Worm (Caenorhabditis elegans) whole organism, L4 larva: ENCODE data around the gene str-83.

Experiments used
- dve-1 ChIP-seq: sonication (generic microtip); optimal IDR thresholded peaks from 2 replicates; lab custom pipeline; 2017; ENCODE audit warnings: antibody characterized with exemption, mild to moderate bottlenecking, missing genetic modification characterization, missing compliant biosample characterization; ENCODE audit not compliant: insufficient read depth
- egl-27 ChIP-seq: sonication (generic microtip); optimal IDR thresholded peaks from 3 replicates; lab custom pipeline; 2017; ENCODE audit warnings: missing biosample characterization, missing genetic modification reagents, missing genetic modification characterization
- hlh-30 ChIP-seq: sonication (generic microtip); optimal IDR thresholded peaks from 2 replicates; lab custom pipeline; 2017; ENCODE audit warnings: antibody characterized with exemption, mild to moderate bottlenecking, missing genetic modification characterization, missing compliant biosample characterization; ENCODE audit not compliant: insufficient read depth
- lin-13 ChIP-seq: fragments of 150-350 bp; optimal IDR thresholded peaks from 2 replicates; lab custom pipeline; 2014; ENCODE audit warnings: missing biosample characterization, missing genetic modification reagents, missing genetic modification characterization
- mes-2 ChIP-seq: sonication (generic microtip); optimal IDR thresholded peaks from 2 replicates; lab custom pipeline; 2016; ENCODE audit warnings: missing genotype, mild to moderate bottlenecking, missing genetic modification characterization, missing compliant biosample characterization; ENCODE audit not compliant: poor library complexity, severe bottlenecking
- nhr-111 ChIP-seq: fragments of 200-800 bp; sonication (Bioruptor generic); optimal IDR thresholded peaks from 2 replicates; lab custom pipeline; 2018; ENCODE audit warnings: mild to moderate bottlenecking, missing genetic modification characterization, missing compliant biosample characterization
- pqm-1 ChIP-seq: sonication (generic microtip); optimal IDR thresholded peaks from 2 replicates; lab custom pipeline; 2017; ENCODE audit warnings: missing biosample characterization, missing genetic modification characterization
- set-16 ChIP-seq: fragments of 200-800 bp; sonication (Bioruptor generic); IDR thresholded peaks from 2 replicates; pipeline ENCODE4 v1.3.6; 2022; ENCODE audit warnings: missing genetic modification reagents, missing genetic modification characterization, missing compliant biosample characterization
- snpc-4 ChIP-seq: fragments of 150-350 bp; optimal IDR thresholded peaks from 2 replicates; lab custom pipeline; 2014; ENCODE audit warnings: missing biosample characterization, missing genetic modification characterization

DNA sequence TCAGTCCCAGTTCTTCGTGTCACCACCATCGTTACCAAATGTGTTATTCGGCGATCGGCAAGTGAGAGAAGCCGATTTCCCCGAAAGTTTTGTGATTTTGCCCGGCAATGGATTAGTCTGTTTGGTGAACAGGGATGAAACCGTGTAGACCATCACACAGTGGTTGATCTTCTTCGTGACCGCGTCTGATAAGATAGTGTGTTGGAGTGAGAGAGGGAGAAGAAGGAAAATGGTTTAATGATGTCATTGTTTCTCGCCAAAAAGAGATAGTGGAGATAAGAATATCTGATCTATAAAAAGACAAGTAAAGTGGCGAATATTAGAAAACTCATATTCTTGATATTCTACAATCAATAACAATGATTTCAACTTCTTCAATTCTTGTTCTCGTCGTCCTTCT lies 2.8 kb downstream of the str-83 start, which contains the start of gene nlp-31:
- TF ChIP-seq snpc-4 (tag; lab: Kevin White, UChicago) (no peak), lin-13 (GFP tag; lab: Kevin White, UChicago) (no peak), nhr-111 (GFP tag; lab: Kevin White, UChicago) (no peak), egl-27 (tag; lab: Kevin White, UChicago) (no peak), pqm-1 (no peak), hlh-30 (peak; percentile 30), dve-1 (tag; lab: Kevin White, UChicago) (no peak), set-16 (GFP tag; lab: Robert Waterston, UW) (no peak), mes-2 (tag; lab: Kevin White, UChicago) (no peak)
